Fruit fly (Drosophila melanogaster) Kc167 (cell line): ENCODE data around the gene Nepl6.

Experiments
- Myc ChIP-seq: fragments of >200 bp; optimal IDR thresholded peaks from 2 replicates; lab custom pipeline; 2017; ENCODE audit warnings: missing external identifiers
- Sin3A ChIP-seq: fragments of >200 bp; optimal IDR thresholded peaks from 2 replicates; lab custom pipeline; 2018; ENCODE audit warnings: missing external identifiers
- h ChIP-seq: fragments of >200 bp; optimal IDR thresholded peaks from 3 replicates; lab custom pipeline; 2018; ENCODE audit warnings: missing external identifiers
- insv ChIP-seq: fragments of >200 bp; optimal IDR thresholded peaks from 3 replicates; lab custom pipeline; 2018; ENCODE audit warnings: missing external identifiers
- psq ChIP-seq: fragments of >200 bp; optimal IDR thresholded peaks from 2 replicates; lab custom pipeline; 2017; ENCODE audit warnings: missing external identifiers
- ttk ChIP-seq: sonication (Bioruptor generic); optimal IDR thresholded peaks from 2 replicates; lab custom pipeline; 2017; ENCODE audit warnings: missing external identifiers

The Nepl6 gene

DNA sequence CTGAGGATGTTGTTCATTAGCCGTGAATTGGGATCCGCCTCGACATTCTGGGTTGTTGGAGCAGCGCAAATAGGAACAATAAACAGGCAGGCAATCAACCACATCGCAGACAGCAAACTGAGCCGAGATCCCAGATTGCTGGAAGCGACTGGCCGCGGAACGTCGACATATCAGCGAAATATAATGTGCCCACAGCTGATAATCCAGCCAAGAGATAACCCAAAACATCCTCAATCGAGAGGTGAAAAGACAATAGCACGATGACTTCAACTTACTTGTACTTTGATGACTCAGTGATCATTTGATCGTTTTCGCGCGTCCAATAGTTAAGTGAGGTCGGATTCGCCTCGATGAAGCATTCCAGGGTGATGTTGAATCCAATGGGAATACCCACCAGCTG, at the start of gene Nepl6:
Gene Nepl6 (minus strand): TSS at position 104 of the 400 bp plus-strand sequence.
- TF ChIP-seq Sin3A (no peak), psq (lab: Kevin White, UChicago) (no peak), ttk (lab: Kevin White, UChicago) (no peak), Myc (lab: Kevin White, UChicago) (no peak), h (lab: Kevin White, UChicago) (no peak), insv (lab: Kevin White, UChicago) (no peak)

DNA sequence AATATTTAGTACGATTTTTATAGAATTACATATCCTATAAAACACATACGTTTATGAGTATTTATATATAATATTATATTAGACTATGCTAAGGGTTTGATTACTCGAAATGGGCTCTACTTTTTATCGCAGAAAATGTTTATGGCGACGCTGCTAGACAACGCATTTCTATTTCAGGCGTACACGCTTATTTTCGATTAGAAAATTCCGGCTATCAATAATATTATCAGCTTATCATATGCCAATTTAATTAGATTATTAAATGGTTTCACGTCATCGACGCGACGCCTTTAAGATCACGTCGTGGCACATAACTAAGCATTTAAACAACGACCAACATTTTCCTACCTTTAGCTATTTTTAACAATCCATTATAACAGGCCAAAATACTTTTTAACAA, 41.0 kb upstream of the Nepl6 start:
- no peak for TF ChIP-seq ttk (lab: Kevin White, UChicago)
- no peak for TF ChIP-seq Sin3A
- no peak for TF ChIP-seq insv (lab: Kevin White, UChicago)

DNA sequence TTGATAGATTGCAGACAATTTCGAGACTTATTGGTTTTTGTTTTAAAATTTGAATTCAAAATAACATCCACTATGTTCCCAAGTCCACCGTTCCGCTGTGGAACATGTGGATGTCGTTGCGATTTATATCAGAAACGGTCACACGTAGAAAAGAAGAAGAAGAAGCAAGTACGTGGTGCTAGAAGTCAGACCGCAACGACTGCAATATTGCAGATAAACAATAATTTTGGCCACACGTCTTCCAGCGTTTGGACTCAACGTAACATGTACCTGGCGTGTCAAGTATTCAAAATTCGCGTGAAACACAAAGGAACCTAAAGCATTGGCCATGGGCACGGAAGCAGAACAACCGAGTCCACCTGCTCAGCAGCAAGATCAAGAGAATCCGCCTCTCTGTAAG, 38.9 kb upstream of the Nepl6 start, which contains the start of gene Fic:
Gene Fic (plus strand): TSS at position 139 of the 400 bp plus-strand sequence.
- TF ChIP-seq insv (lab: Kevin White, UChicago): no peak
- TF ChIP-seq ttk (lab: Kevin White, UChicago): no peak
- TF ChIP-seq Sin3A: no peak
- no peak for TF ChIP-seq psq (lab: Kevin White, UChicago)
- TF ChIP-seq Myc (lab: Kevin White, UChicago): no peak
- TF ChIP-seq h (lab: Kevin White, UChicago): no peak

DNA sequence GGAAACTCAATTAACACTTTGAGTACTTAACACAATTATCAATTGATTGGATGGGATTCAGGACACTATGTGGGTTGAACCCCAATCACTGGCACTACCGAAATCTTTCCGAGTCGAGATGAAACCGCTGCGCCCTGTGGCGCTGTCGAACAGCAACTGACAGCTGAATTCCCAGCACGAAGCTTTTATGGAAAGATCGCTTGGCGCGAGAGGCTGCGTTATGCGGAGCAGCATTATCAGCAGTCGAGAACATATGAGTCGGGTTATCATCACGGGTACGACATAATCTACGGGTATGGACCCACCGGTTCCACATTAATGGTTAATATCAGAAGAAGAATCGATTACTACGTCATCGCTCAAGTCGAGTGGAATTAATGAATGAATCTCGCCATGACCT, 37.8 kb upstream of the Nepl6 start, which contains the start of gene Tig:
Gene Tig (minus strand): TSS at position 163 of the 400 bp plus-strand sequence.
- TF ChIP-seq insv (lab: Kevin White, UChicago): no peak
- no peak for TF ChIP-seq Myc (lab: Kevin White, UChicago)
- TF ChIP-seq Sin3A: no peak

DNA sequence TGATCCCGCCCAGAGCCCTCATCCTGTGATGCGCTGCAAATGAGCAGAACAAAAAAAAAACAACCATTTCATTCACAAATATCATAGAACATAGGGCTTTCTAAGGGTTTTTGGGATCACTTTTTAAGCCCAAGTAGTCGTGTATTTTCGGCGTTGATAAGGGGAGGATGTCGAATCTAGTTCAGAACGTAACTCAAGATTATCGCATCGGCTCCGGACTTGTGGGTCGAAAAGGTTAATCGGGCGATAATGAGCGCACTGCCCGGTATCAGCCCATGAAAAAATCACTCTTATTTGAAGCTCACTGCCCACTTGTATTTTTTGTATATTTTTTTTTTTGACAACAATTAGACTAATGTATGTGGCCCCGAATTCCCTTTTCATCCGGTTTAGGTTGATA, 37.2 kb upstream of the Nepl6 start:
- no peak for TF ChIP-seq insv (lab: Kevin White, UChicago)

DNA sequence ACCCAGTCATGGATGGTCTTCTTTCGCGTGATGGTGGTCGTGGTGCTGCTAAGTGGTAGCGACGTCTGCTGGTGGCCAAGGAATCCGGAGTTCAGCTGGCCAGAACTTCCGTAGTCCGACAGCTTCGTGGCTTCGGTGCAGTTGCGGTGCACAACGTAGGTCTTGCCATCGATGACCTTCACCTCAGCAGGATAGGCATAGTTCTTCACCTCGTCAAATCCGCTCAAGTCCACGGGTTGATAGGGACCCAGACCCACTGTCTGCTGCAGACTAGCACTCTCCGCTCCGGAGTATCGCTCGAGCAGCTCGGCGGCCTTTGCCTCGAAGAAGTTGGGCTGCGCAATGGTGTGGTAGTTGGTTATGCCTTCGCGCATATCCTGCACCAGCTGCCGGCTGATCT, 36.2 kb upstream of the Nepl6 start:
- TF ChIP-seq psq (lab: Kevin White, UChicago) (no peak), Myc (lab: Kevin White, UChicago) (no peak), ttk (lab: Kevin White, UChicago) (no peak), h (lab: Kevin White, UChicago) (no peak), insv (lab: Kevin White, UChicago) (no peak), Sin3A (no peak)

DNA sequence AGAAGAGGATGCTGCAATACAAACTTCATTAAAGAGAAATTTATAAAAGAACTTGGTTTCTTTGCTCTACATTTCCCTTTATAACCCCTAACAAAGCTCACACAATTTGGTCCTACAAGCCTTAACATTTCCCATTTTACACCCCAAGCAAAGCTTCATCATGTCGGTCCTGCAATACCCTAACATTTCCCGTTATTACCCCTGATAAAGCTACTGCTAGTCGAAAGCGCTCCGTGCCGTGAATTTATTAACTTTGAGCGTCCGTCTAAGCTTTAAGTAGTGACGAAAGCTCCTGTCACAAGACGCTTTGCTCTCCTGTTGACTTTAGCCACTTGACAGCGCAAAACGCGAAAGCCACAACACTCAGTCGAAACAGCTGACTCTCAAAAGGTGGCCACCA, 26.6 kb upstream of the Nepl6 start, which contains the start of gene CG13982:
Gene CG13982 (plus strand): TSS at position 363 of the 400 bp plus-strand sequence.
- TF ChIP-seq ttk (lab: Kevin White, UChicago) (no peak), psq (lab: Kevin White, UChicago) (no peak), Sin3A (no peak), h (lab: Kevin White, UChicago) (no peak), Myc (lab: Kevin White, UChicago) (no peak), insv (lab: Kevin White, UChicago) (no peak)

DNA sequence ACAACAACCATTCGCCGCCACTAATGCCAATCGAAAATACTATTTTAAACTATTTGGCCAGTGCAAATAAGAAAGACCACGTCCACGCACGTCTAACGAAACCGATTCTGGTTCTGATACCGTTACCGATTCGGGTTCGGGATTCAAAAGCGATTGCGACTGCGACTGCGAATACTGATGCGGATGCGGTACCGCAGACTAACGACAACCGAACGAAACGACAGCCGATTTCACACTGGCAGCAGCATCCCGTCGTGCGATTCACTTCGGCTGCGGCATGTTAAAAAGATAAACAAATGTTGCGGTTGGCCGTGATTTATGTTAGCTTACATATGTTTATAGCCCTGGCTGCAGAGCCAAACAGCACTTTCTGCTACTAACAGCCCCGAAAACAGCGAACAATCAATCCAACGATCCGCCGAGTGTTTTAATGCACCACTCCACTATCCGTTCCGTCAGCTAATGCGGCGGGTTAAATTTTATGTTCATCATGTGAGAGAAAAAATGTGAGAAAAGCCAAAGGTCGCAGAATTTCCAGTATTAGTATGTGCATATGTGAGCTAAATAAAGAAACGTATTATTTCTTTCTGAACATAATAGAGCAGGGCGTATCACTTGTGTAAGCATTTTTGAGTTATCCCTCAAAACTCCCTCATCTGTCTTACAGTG, 25.9 kb upstream of the Nepl6 start, which contains the start of gene DIP-epsilon:
Gene DIP-epsilon (minus strand): TSS at position 238 of the 669 bp plus-strand sequence.
- TF ChIP-seq insv (lab: Kevin White, UChicago): no peak
- TF ChIP-seq ttk (lab: Kevin White, UChicago): no peak
- no peak for TF ChIP-seq Sin3A
- no peak for TF ChIP-seq Myc (lab: Kevin White, UChicago)
- TF ChIP-seq h (lab: Kevin White, UChicago): no peak
- TF ChIP-seq psq (lab: Kevin White, UChicago): no peak

DNA sequence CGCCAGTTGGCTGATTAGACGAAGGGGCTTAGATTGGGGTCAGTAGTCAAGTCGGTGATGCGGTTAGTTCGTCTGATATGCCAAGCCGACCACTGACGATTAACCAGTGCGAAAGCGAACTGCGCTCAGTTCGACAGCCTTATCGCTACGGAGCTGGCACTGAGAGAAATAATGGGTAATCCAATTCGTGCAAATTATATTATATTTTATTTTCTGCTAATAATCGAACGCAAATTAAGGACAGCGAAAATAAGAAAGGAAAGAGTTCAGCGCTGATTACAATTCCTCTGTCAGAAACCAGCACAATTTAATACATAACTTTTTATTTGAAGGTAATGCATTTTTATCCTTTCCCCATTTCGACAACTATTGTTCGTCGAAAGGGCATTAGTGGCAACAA, 11.8 kb upstream of the Nepl6 start, which contains the start of gene CG42369:
Gene CG42369 (minus strand): TSS at position 101 of the 400 bp plus-strand sequence.
- no peak for TF ChIP-seq psq (lab: Kevin White, UChicago)

DNA sequence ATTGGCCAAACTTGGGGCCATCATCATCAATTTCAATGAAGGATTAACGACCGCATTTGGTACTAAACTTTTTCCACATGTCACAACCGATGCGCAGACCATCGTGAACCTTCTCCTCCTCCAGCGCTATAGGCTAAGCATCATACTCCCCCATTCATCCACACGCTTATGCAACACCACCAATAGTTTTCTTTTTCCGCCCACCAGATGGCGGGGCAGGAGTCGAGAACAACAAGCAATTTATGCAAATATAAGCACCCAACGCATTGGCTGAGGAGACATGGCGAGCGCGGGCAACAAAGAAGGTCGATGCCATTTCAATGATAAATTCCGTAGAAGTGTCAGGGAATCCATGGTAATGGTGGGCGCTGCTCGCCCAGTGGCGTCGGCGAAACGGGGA, 6.2 kb upstream of the Nepl6 start:
- TF ChIP-seq insv (lab: Kevin White, UChicago): no peak
- no peak for TF ChIP-seq h (lab: Kevin White, UChicago)

DNA sequence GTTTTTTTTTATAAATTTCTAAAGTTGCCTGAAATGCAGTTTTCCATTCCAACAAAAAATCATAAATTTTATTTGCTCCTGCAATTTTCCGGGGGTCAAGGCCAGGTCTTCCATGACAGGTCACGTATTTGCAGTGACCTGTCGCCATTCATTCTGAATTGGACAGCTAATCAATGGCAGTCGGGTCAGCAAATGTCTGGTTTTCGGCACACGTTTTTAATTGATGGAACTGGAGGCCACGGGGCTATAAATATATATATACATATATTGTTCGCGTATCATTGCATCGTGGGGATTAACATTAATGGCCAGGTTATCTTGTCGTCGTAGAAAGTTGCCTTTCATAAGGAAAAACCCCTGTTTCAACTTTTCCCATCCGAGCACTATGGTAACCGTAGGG, 1.8 kb upstream of the Nepl6 start:
- TF ChIP-seq insv (lab: Kevin White, UChicago) (no peak), ttk (lab: Kevin White, UChicago) (no peak), h (lab: Kevin White, UChicago) (no peak), Myc (lab: Kevin White, UChicago) (no peak), psq (lab: Kevin White, UChicago) (no peak), Sin3A (no peak)

DNA sequence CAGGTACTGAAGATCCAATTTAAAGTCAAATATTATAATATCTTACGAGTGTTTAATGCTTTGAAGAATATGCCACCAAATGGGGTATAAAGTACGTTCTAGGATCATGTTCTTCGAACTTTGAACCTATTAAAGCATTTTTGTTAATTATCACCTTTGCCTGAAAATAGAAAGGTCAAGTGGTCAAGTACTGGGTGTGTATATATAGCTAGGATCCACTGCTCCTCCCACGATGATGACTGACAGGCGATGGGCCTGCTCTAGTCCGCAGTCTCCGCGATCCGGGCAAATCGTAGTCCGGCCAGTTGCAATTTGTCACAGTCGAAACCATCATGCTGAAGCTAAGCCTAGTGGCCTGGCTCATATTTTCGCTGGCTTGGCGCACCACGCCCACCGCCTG, 4.3 kb downstream of the Nepl6 start, which contains the start of gene Nepl5:
Gene Nepl5 (plus strand): TSS at position 301 of the 400 bp plus-strand sequence.
- no peak for TF ChIP-seq Sin3A

DNA sequence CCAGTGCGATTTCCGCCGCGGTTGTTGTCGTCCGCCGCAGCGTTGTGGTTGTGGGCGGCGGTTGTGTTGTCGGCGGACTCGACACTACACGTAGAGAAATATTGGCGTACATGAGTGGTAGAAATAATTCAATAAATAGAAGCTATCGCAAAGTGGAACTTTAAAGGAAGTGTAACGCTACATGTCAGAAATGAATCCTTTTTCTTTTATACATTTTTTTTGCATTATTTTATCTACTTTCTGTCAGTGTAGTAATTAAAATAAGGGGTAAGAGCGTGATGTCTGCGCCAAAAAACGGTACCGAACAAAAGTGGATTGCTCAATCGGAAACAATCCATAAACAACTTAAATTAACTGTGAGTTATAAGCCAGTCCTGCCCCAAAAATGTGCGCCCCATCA, 6.1 kb downstream of the Nepl6 start:
- TF ChIP-seq psq (lab: Kevin White, UChicago) (no peak), insv (lab: Kevin White, UChicago) (no peak), Myc (lab: Kevin White, UChicago) (no peak), h (lab: Kevin White, UChicago) (no peak), ttk (lab: Kevin White, UChicago) (no peak)
